Fruit fly (Drosophila melanogaster) whole organism, adult: Measurements from ENCODE around the gene CG14441.
A peak's percentile ranks its signal among the peaks of the same experiment; 100 is the strongest.

Source experiments
- CG12768 ChIP-seq: fragments of 200-800 bp; sonication (Bioruptor generic); optimal IDR thresholded peaks from 2 replicates; lab custom pipeline; 2017; ENCODE audit warnings: missing biosample characterization, missing genetic modification characterization, mild to moderate bottlenecking, moderate library complexity, missing genetic modification reagents
- CG14711 ChIP-seq: fragments of 200-800 bp; sonication (Bioruptor generic); optimal IDR thresholded peaks from 2 replicates; lab custom pipeline; 2018; ENCODE audit warnings: missing biosample characterization, mild to moderate bottlenecking, missing genetic modification characterization, moderate library complexity
- CG1620 ChIP-seq: fragments of 200-800 bp; sonication (Bioruptor generic); optimal IDR thresholded peaks from 2 replicates; lab custom pipeline; 2016; ENCODE audit warnings: missing biosample characterization, missing genetic modification characterization
- CG5204 ChIP-seq: fragments of 200-800 bp; sonication (Bioruptor generic); optimal IDR thresholded peaks from 2 replicates; lab custom pipeline; 2016; ENCODE audit warnings: missing biosample characterization, missing genetic modification characterization
- CG7045 ChIP-seq: fragments of 200-800 bp; sonication (Bioruptor generic); optimal IDR thresholded peaks from 2 replicates; lab custom pipeline; 2017; ENCODE audit warnings: missing biosample characterization, mild to moderate bottlenecking, missing genetic modification characterization
- Clk ChIP-seq: fragments of 200-800 bp; sonication (Bioruptor generic); optimal IDR thresholded peaks from 2 replicates; lab custom pipeline; 2017; ENCODE audit warnings: missing biosample characterization, missing genetic modification characterization
- Hr96 ChIP-seq: fragments of 200-800 bp; sonication (Bioruptor generic); optimal IDR thresholded peaks from 2 replicates; lab custom pipeline; 2016; ENCODE audit warnings: missing biosample characterization, missing genetic modification characterization
- cnc ChIP-seq, 2 experiments: fragments of >200 bp; optimal IDR thresholded peaks; 2 replicates each; lab custom pipeline; 2017
- kay ChIP-seq: fragments of 200-800 bp; sonication (Bioruptor generic); peaks from one replicate; lab custom pipeline; 2016; ENCODE audit warnings: missing biosample characterization, missing genetic modification characterization, borderline replicate concordance
- ovo ChIP-seq: fragments of 200-800 bp; sonication (Bioruptor generic); optimal IDR thresholded peaks from 2 replicates; lab custom pipeline; 2016; ENCODE audit warnings: missing biosample characterization, missing genetic modification characterization

dm6 chrX:6656023-6656594 is 43.2 kb upstream of the CG14441 start:
- TF ChIP-seq Hr96 (GFP tag; lab: Kevin White, UChicago) (peak; percentile 87), ovo (GFP tag; lab: Kevin White, UChicago) (peak; percentile 98), CG14711 (tag; lab: Kevin White, UChicago) (peak; percentile 83), kay (no peak), CG5204 (GFP tag; lab: Kevin White, UChicago) (peak; percentile 86), cnc (optimal IDR thresholded peaks at IDR 0.05; lab: Kevin White, UChicago) (no peak), Clk (GFP tag; lab: Kevin White, UChicago) (peak; percentile 62), CG12768 (GFP tag; lab: Kevin White, UChicago) (peak; percentile 89), CG1620 (peak; percentile 74), CG7045 (GFP tag; lab: Kevin White, UChicago) (peak; percentile 87)
